Worm (Caenorhabditis elegans) whole organism, young adult: Measurements from ENCODE around the gene T04A8.7.

Source experiments
- B0035.1 ChIP-seq: sonication (generic microtip); optimal IDR thresholded peaks from 2 replicates; lab custom pipeline; 2016; ENCODE audit warnings: missing genetic modification characterization, mild to moderate bottlenecking, missing compliant biosample characterization, missing genotype, missing genetic modification reagents
- F22D6.2 ChIP-seq: sonication (generic microtip); optimal IDR thresholded peaks from 2 replicates; lab custom pipeline; 2016; ENCODE audit warnings: mild to moderate bottlenecking, missing genetic modification characterization, missing compliant biosample characterization
- F55B11.4 ChIP-seq: sonication (generic microtip); optimal IDR thresholded peaks from 2 replicates; lab custom pipeline; 2016; ENCODE audit warnings: missing compliant biosample characterization, missing genetic modification characterization, borderline replicate concordance; ENCODE audit not compliant: insufficient read depth
- Y79H2A.3 ChIP-seq: fragments of 200-800 bp; sonication (Bioruptor generic); conservative IDR thresholded peaks from 2 replicates; pipeline ENCODE4 v1.3.6; 2022; ENCODE audit warnings: missing genetic modification reagents, missing genetic modification characterization, missing compliant biosample characterization
- ZK185.1 ChIP-seq: sonication (generic microtip); optimal IDR thresholded peaks from 2 replicates; lab custom pipeline; 2016; ENCODE audit warnings: mild to moderate bottlenecking, missing genetic modification characterization, missing compliant biosample characterization; ENCODE audit not compliant: poor library complexity, severe bottlenecking
- ama-1 ChIP-seq, 3 experiments: fragments of 150-350 bp in 1 of 3; sonication (generic microtip) in 2 of 3; optimal IDR thresholded peaks; 2 replicates each; lab custom pipeline; 2014 to 2018; ENCODE audit warnings: missing biosample characterization in 2 of 3, missing genetic modification characterization in 2 of 3, missing genetic modification reagents in 2 of 3
- aptf-3 ChIP-seq: fragments of 200-800 bp; sonication (Bioruptor generic); IDR thresholded peaks from 2 replicates; pipeline ENCODE4 v1.3.6; 2022; ENCODE audit warnings: missing genetic modification characterization, missing compliant biosample characterization
- dpl-1 ChIP-seq: fragments of 150-350 bp; optimal IDR thresholded peaks from 2 replicates; lab custom pipeline; 2014; ENCODE audit warnings: missing biosample characterization, missing genetic modification reagents, missing genetic modification characterization
- egrh-3 ChIP-seq: fragments of 200-800 bp; sonication (Bioruptor generic); IDR thresholded peaks from 2 replicates; pipeline ENCODE4 v1.3.6; 2022; ENCODE audit warnings: missing genetic modification reagents, missing genetic modification characterization, missing compliant biosample characterization
- lin-40 ChIP-seq: sonication (generic microtip); optimal IDR thresholded peaks from 2 replicates; lab custom pipeline; 2016; ENCODE audit warnings: missing genetic modification characterization, mild to moderate bottlenecking, missing compliant biosample characterization, missing genotype, missing genetic modification reagents
- madf-3 ChIP-seq: fragments of 200-800 bp; sonication (Bioruptor generic); IDR thresholded peaks from 2 replicates; pipeline ENCODE4 v1.3.6; 2022; ENCODE audit warnings: missing genetic modification reagents, missing genetic modification characterization, missing compliant biosample characterization
- nhr-179 ChIP-seq: sonication (generic microtip); optimal IDR thresholded peaks from 2 replicates; lab custom pipeline; 2016; ENCODE audit warnings: mild to moderate bottlenecking, missing genetic modification characterization, missing compliant biosample characterization
- pha-4 ChIP-seq: fragments of 150-350 bp; sonication (generic microtip); optimal IDR thresholded peaks from 2 replicates; lab custom pipeline; 2014; ENCODE audit warnings: missing biosample characterization, missing genetic modification reagents, missing genetic modification characterization
- rcor-1 ChIP-seq: fragments of 200-800 bp; sonication (Bioruptor generic); IDR thresholded peaks from 2 replicates; pipeline ENCODE4 v1.3.6; 2022; ENCODE audit warnings: missing genetic modification reagents, missing genetic modification characterization, missing compliant biosample characterization

ce11 chrIII:4671949-4672348 is 23.2 kb upstream of the T04A8.7 start, which contains the start of gene srg-13:
- no peak for TF ChIP-seq nhr-179
- no peak for TF ChIP-seq pha-4 (tag; lab: Kevin White, UChicago)
- no peak for TF ChIP-seq ZK185.1 (tag; lab: Kevin White, UChicago)
- no peak for TF ChIP-seq rcor-1 (GFP tag; lab: Robert Waterston, UW)
- no peak for TF ChIP-seq lin-40 (tag; lab: Kevin White, UChicago)
- no peak for TF ChIP-seq B0035.1 (tag; lab: Kevin White, UChicago)
- no peak for TF ChIP-seq ama-1 (optimal IDR thresholded peaks at IDR 0.05; lab: Kevin White, UChicago)
- TF ChIP-seq ama-1 (GFP tag; optimal IDR thresholded peaks at IDR 0.05; lab: Kevin White, UChicago) = no peak
- no peak for TF ChIP-seq aptf-3 (GFP tag; lab: Robert Waterston, UW)
- TF ChIP-seq F55B11.4 = no peak
- TF ChIP-seq dpl-1 (GFP tag; lab: Kevin White, UChicago) = no peak
- TF ChIP-seq egrh-3 (GFP tag; lab: Robert Waterston, UW) = no peak
- no peak for TF ChIP-seq Y79H2A.3 (GFP tag; lab: Robert Waterston, UW)
- TF ChIP-seq F22D6.2 (tag; lab: Kevin White, UChicago) = no peak
- TF ChIP-seq madf-3 (GFP tag; lab: Robert Waterston, UW) = no peak
